Fruit fly (Drosophila melanogaster): ENCODE results near the gene Mvl.

Mvl gene

dm6 chr3R:21060430-21061245 lies at the start of gene Mvl:
TSS of gene Mvl (minus strand) at chr3R:21060800.
- peak; percentile 12 for TF ChIP-seq CG17801 (GFP tag; optimal IDR thresholded peaks at IDR 0.05; ENCODE audit: partially characterized antibody)

dm6 chr3R:21109712-21110111 lies 49.1 kb upstream of the Mvl start:
- TF ChIP-seq CG17801 (GFP tag; optimal IDR thresholded peaks at IDR 0.05; ENCODE audit: partially characterized antibody): no peak

dm6 chr3R:21107907-21108591 lies 47.4 kb upstream of the Mvl start, which contains the start of the genes Sec15 and rtet:
TSS of gene Sec15 (minus strand) at chr3R:21107972.
TSS of gene rtet (plus strand) at chr3R:21108446.
- TF ChIP-seq CG17801 (GFP tag; optimal IDR thresholded peaks at IDR 0.05; ENCODE audit: partially characterized antibody): peak; percentile 73

- no peak for TF ChIP-seq CG17801 (GFP tag; optimal IDR thresholded peaks at IDR 0.05; ENCODE audit: partially characterized antibody)
Observed at dm6 chr3R:21102477-21102876, 41.9 kb upstream of the Mvl start.

- peak; percentile 15 for TF ChIP-seq CG17801 (GFP tag; optimal IDR thresholded peaks at IDR 0.05; ENCODE audit: partially characterized antibody)
Observed at dm6 chr3R:21101453-21102214, 41.0 kb upstream of the Mvl start, which contains the start of the genes CG7044 and Tbc1d22. TSS of gene CG7044 (minus strand) at chr3R:21101718. TSS of gene Tbc1d22 (plus strand) at chr3R:21102199.

dm6 chr3R:21097631-21098117 lies 37.1 kb upstream of the Mvl start, which contains the start of gene RhoGAP93B:
TSS of gene RhoGAP93B (minus strand) at chr3R:21097827.
- TF ChIP-seq CG17801 (GFP tag; optimal IDR thresholded peaks at IDR 0.05; ENCODE audit: partially characterized antibody): peak; percentile 95

dm6 chr3R:21097160-21097559 lies 36.6 kb upstream of the Mvl start:
- no peak for TF ChIP-seq CG17801 (GFP tag; optimal IDR thresholded peaks at IDR 0.05; ENCODE audit: partially characterized antibody)

dm6 chr3R:21096532-21097143 lies 36.0 kb upstream of the Mvl start:
- no peak for TF ChIP-seq CG17801 (GFP tag; optimal IDR thresholded peaks at IDR 0.05; ENCODE audit: partially characterized antibody)

dm6 chr3R:21094292-21094691 lies 33.7 kb upstream of the Mvl start:
- no peak for TF ChIP-seq CG17801 (GFP tag; optimal IDR thresholded peaks at IDR 0.05; ENCODE audit: partially characterized antibody)

- no peak for TF ChIP-seq CG17801 (GFP tag; optimal IDR thresholded peaks at IDR 0.05; ENCODE audit: partially characterized antibody)
Observed at dm6 chr3R:21092829-21093228, 32.2 kb upstream of the Mvl start.

- no peak for TF ChIP-seq CG17801 (GFP tag; optimal IDR thresholded peaks at IDR 0.05; ENCODE audit: partially characterized antibody)
Observed at dm6 chr3R:21092036-21092435, 31.4 kb upstream of the Mvl start.

- TF ChIP-seq CG17801 (GFP tag; optimal IDR thresholded peaks at IDR 0.05; ENCODE audit: partially characterized antibody): no peak
Observed at dm6 chr3R:21091500-21091899, 30.9 kb upstream of the Mvl start.

dm6 chr3R:21090230-21091021 lies 29.8 kb upstream of the Mvl start:
- no peak for TF ChIP-seq CG17801 (GFP tag; optimal IDR thresholded peaks at IDR 0.05; ENCODE audit: partially characterized antibody)

- TF ChIP-seq CG17801 (GFP tag; optimal IDR thresholded peaks at IDR 0.05; ENCODE audit: partially characterized antibody): no peak
Observed at dm6 chr3R:21089416-21089815, 28.8 kb upstream of the Mvl start.
